Worm (Caenorhabditis elegans): ENCODE measurements around the gene R09A8.9.

Gene R09A8.9

ce11 chrX:12563589-12563988 is 40.1 kb upstream of the R09A8.9 start (continued):
- TF ChIP-seq elt-3 (tag; optimal IDR thresholded peaks at IDR 0.05) (peak in 1 of 6 experiments; percentile 53), lin-14 (GFP tag; optimal IDR thresholded peaks at IDR 0.05) (peak; percentile 78), mep-1 (tag; optimal IDR thresholded peaks at IDR 0.05) (peak; percentile 83), zag-1 (tag; optimal IDR thresholded peaks at IDR 0.05) (no peak), efl-3 (GFP tag; optimal IDR thresholded peaks at IDR 0.05) (no peak), lsy-2 (tag; optimal IDR thresholded peaks at IDR 0.05) (peak; percentile 42 to 43), C34B4.2 (tag; optimal IDR thresholded peaks at IDR 0.05) (no peak), swsn-7 (tag; optimal IDR thresholded peaks at IDR 0.05) (peak; percentile 75), jun-1 (tag; optimal IDR thresholded peaks at IDR 0.05) (peak; percentile 70), nhr-71 (tag; optimal IDR thresholded peaks at IDR 0.05) (peak; percentile 76), zip-4 (GFP tag; optimal IDR thresholded peaks at IDR 0.05) (peak; percentile 39), unc-30 (tag; optimal IDR thresholded peaks at IDR 0.05) (no peak), ztf-4 (tag; optimal IDR thresholded peaks at IDR 0.05) (no peak), snu-23 (GFP tag; optimal IDR thresholded peaks at IDR 0.05) (peak; percentile 81), nhr-19 (GFP tag; conservative IDR thresholded peaks at IDR 0.05) (peak; percentile 77), sox-4 (tag; optimal IDR thresholded peaks at IDR 0.05) (peak; percentile 10), unc-62 (GFP tag; optimal IDR thresholded peaks at IDR 0.05) (no peak), efl-1 (optimal IDR thresholded peaks at IDR 0.05) (peak; percentile 28 to 36), efl-1 (GFP tag; optimal IDR thresholded peaks at IDR 0.05 in 1 of 2) (peak in 1 of 2 experiments; percentile 95), skn-1 (tag; optimal IDR thresholded peaks at IDR 0.05) (peak; percentile 36), dpl-1 (GFP tag; optimal IDR thresholded peaks at IDR 0.05) (peak in 1 of 3 experiments; percentile 25), egl-13 (tag; optimal IDR thresholded peaks at IDR 0.05) (peak; percentile 54), nhr-11 (tag; optimal IDR thresholded peaks at IDR 0.05) (no peak), lin-15B (tag; optimal IDR thresholded peaks at IDR 0.05) (no peak), C04F5.9 (tag; optimal IDR thresholded peaks at IDR 0.05) (no peak), lin-35 (GFP tag; optimal IDR thresholded peaks at IDR 0.05) (peak; percentile 45 to 64), egl-27 (tag; optimal IDR thresholded peaks at IDR 0.05) (no peak), F16B12.6 (tag; optimal IDR thresholded peaks at IDR 0.05) (no peak)

ce11 chrX:12574473-12574872 is 29.3 kb upstream of the R09A8.9 start, which contains the start of gene T24D5.1:
Gene T24D5.1 (plus strand): TSS chrX:12574773.
- TF ChIP-seq nhr-85 (tag): no peak
- no peak for TF ChIP-seq swsn-7 (tag; optimal IDR thresholded peaks at IDR 0.05)
- TF ChIP-seq xbp-1 (tag; optimal IDR thresholded peaks at IDR 0.05): no peak
- no peak for TF ChIP-seq nhr-11 (tag; optimal IDR thresholded peaks at IDR 0.05)
- no peak for TF ChIP-seq tlp-1 (tag; optimal IDR thresholded peaks at IDR 0.05)
- no peak for TF ChIP-seq ces-1 (GFP tag; optimal IDR thresholded peaks at IDR 0.05)
- no peak for TF ChIP-seq blmp-1 (tag; optimal IDR thresholded peaks at IDR 0.05)
- no peak for TF ChIP-seq elt-2 (tag; optimal IDR thresholded peaks at IDR 0.05)
- TF ChIP-seq alr-1 (tag; optimal IDR thresholded peaks at IDR 0.05; ENCODE audit: borderline replicate concordance): no peak
- TF ChIP-seq mdl-1 (tag; optimal IDR thresholded peaks at IDR 0.05): no peak

- TF ChIP-seq fkh-8 (tag; optimal IDR thresholded peaks at IDR 0.05) (no peak), unc-62 (GFP tag; optimal IDR thresholded peaks at IDR 0.05) (no peak), ceh-82 (tag; optimal IDR thresholded peaks at IDR 0.05) (no peak)
These were observed 24.0 kb upstream of the R09A8.9 start, which contains the start of gene T24D5.3 for ce11 chrX:12579774-12580173. Gene T24D5.3 (plus strand): TSS chrX:12580074.

- no peak for TF ChIP-seq egl-13 (tag; optimal IDR thresholded peaks at IDR 0.05)
These were observed 20.2 kb upstream of the R09A8.9 start for ce11 chrX:12583497-12583896.

Data from whole organism, L1 larva.